Fruit fly (Drosophila melanogaster) whole organism, embryonic: ENCODE measurements around the gene CG4783.

Experiments used
- Asciz ChIP-seq: fragments of 200-800 bp; sonication (Bioruptor generic); optimal IDR thresholded peaks from 2 replicates; lab custom pipeline; 2017; ENCODE audit warnings: missing biosample characterization, mild to moderate bottlenecking, missing genetic modification characterization, missing genetic modification reagents
- Atf3 ChIP-seq: fragments of 200-800 bp; sonication (Bioruptor generic); optimal IDR thresholded peaks from 3 replicates; lab custom pipeline; 2016; ENCODE audit warnings: missing biosample characterization, missing genetic modification characterization
- Bteb2 ChIP-seq: fragments of 200-800 bp; sonication (Bioruptor generic); optimal IDR thresholded peaks from 2 replicates; lab custom pipeline; 2016; ENCODE audit warnings: missing biosample characterization, missing genetic modification characterization
- CG10431 ChIP-seq: fragments of 200-800 bp; sonication (Bioruptor generic); optimal IDR thresholded peaks from 3 replicates; lab custom pipeline; 2018; ENCODE audit warnings: missing biosample characterization, mild to moderate bottlenecking, missing genetic modification characterization
- CG10543 ChIP-seq: fragments of 200-800 bp; sonication (Bioruptor generic); optimal IDR thresholded peaks from 3 replicates; lab custom pipeline; 2017; ENCODE audit warnings: missing biosample characterization, mild to moderate bottlenecking, missing genetic modification characterization, moderate library complexity
- CG12104 ChIP-seq: fragments of 200-800 bp; sonication (Bioruptor generic); optimal IDR thresholded peaks from 3 replicates; lab custom pipeline; 2016; ENCODE audit warnings: missing biosample characterization, missing genetic modification characterization
- CG12155 ChIP-seq: fragments of 200-800 bp; sonication (Bioruptor generic); optimal IDR thresholded peaks from 3 replicates; lab custom pipeline; 2016; ENCODE audit warnings: missing biosample characterization, missing genetic modification characterization
- CG1233 ChIP-seq: fragments of 200-800 bp; sonication (Bioruptor generic); optimal IDR thresholded peaks from 4 replicates; lab custom pipeline; 2018; ENCODE audit warnings: missing biosample characterization, mild to moderate bottlenecking, missing genetic modification characterization
- CG12744 ChIP-seq: fragments of 200-800 bp; sonication (Bioruptor generic); optimal IDR thresholded peaks from 2 replicates; lab custom pipeline; 2016; ENCODE audit warnings: missing biosample characterization, missing genetic modification characterization
- CG14441 ChIP-seq: fragments of 200-800 bp; sonication (Bioruptor generic); IDR thresholded peaks from 2 replicates; pipeline ENCODE4 v1.3.6; 2022; ENCODE audit warnings: missing biosample characterization, missing genetic modification characterization
- CG1529 ChIP-seq: fragments of 200-800 bp; sonication (Bioruptor generic); optimal IDR thresholded peaks from 3 replicates; lab custom pipeline; 2018; ENCODE audit warnings: missing biosample characterization, missing genetic modification characterization
- CG16815 ChIP-seq: fragments of 200-800 bp; sonication (Bioruptor generic); optimal IDR thresholded peaks from 3 replicates; lab custom pipeline; 2017; ENCODE audit warnings: missing biosample characterization, mild to moderate bottlenecking, missing genetic modification characterization
- CG16863 ChIP-seq: fragments of 200-800 bp; sonication (Bioruptor generic); optimal IDR thresholded peaks from 3 replicates; lab custom pipeline; 2016; ENCODE audit warnings: missing biosample characterization, missing genetic modification characterization
- CG17328 ChIP-seq: fragments of 200-800 bp; sonication (Bioruptor generic); IDR thresholded peaks from 2 replicates; pipeline ENCODE4 v1.3.6; 2022; ENCODE audit warnings: missing biosample characterization, missing genetic modification characterization
- CG17829 ChIP-seq: fragments of 200-800 bp; optimal IDR thresholded peaks from 2 replicates; lab custom pipeline; 2019; ENCODE audit warnings: missing biosample characterization, mild to moderate bottlenecking, missing genetic modification characterization, moderate library complexity
- CG18599 ChIP-seq: fragments of 200-800 bp; sonication (Bioruptor generic); optimal IDR thresholded peaks from 3 replicates; lab custom pipeline; 2017; ENCODE audit warnings: missing biosample characterization, missing genetic modification characterization, mild to moderate bottlenecking, moderate library complexity, missing genetic modification reagents
- CG31441 ChIP-seq: fragments of 200-800 bp; sonication (Bioruptor generic); IDR thresholded peaks from 2 replicates; pipeline ENCODE4 v1.3.6; 2022; ENCODE audit warnings: missing biosample characterization, missing genetic modification characterization
- CG32772 ChIP-seq: fragments of 200-800 bp; sonication (Bioruptor generic); IDR thresholded peaks from 2 replicates; pipeline ENCODE4 v1.3.6; 2022; ENCODE audit warnings: missing biosample characterization, missing genetic modification characterization
- CG3281 ChIP-seq: fragments of 200-800 bp; sonication (Bioruptor generic); optimal IDR thresholded peaks from 3 replicates; lab custom pipeline; 2017; ENCODE audit warnings: missing biosample characterization, mild to moderate bottlenecking, missing genetic modification characterization
- CG3407 ChIP-seq: fragments of 200-800 bp; sonication (Bioruptor generic); optimal IDR thresholded peaks from 2 replicates; lab custom pipeline; 2018; ENCODE audit warnings: missing biosample characterization, mild to moderate bottlenecking, missing genetic modification characterization
- CG4707 ChIP-seq: fragments of 200-800 bp; sonication (Bioruptor generic); optimal IDR thresholded peaks from 2 replicates; lab custom pipeline; 2018; ENCODE audit warnings: missing biosample characterization, mild to moderate bottlenecking, missing genetic modification characterization, moderate library complexity
- CG4820 ChIP-seq: fragments of 200-800 bp; sonication (Bioruptor generic); optimal IDR thresholded peaks from 3 replicates; lab custom pipeline; 2016; ENCODE audit warnings: missing biosample characterization, missing genetic modification characterization
- CG6854 ChIP-seq: fragments of 200-800 bp; sonication (Bioruptor generic); optimal IDR thresholded peaks from 3 replicates; lab custom pipeline; 2017; ENCODE audit warnings: missing biosample characterization, mild to moderate bottlenecking, missing genetic modification characterization
- CG8281 ChIP-seq: fragments of 200-800 bp; sonication (Bioruptor generic); optimal IDR thresholded peaks from 2 replicates; lab custom pipeline; 2018; ENCODE audit warnings: missing biosample characterization, mild to moderate bottlenecking, missing genetic modification characterization, moderate library complexity
- CG8944 ChIP-seq: fragments of 200-800 bp; sonication (Bioruptor generic); optimal IDR thresholded peaks from 3 replicates; lab custom pipeline; 2016; ENCODE audit warnings: missing biosample characterization, missing genetic modification characterization
- CkIIα-i1 ChIP-seq: fragments of 200-800 bp; sonication (Bioruptor generic); IDR thresholded peaks from 2 replicates; pipeline ENCODE4 v1.3.6; 2022; ENCODE audit warnings: missing biosample characterization, missing genetic modification characterization
- Ets97D ChIP-seq: fragments of 200-800 bp; sonication (Bioruptor generic); optimal IDR thresholded peaks from 3 replicates; lab custom pipeline; 2016; ENCODE audit warnings: missing biosample characterization, missing genetic modification characterization
- Fer3 ChIP-seq: fragments of 200-800 bp; sonication (Bioruptor generic); optimal IDR thresholded peaks from 2 replicates; lab custom pipeline; 2018; ENCODE audit warnings: missing biosample characterization, mild to moderate bottlenecking, missing genetic modification characterization, moderate library complexity
- H2.0 ChIP-seq: fragments of 200-800 bp; sonication (Bioruptor generic); IDR thresholded peaks from 2 replicates; pipeline ENCODE4 v1.3.6; 2022; ENCODE audit warnings: missing biosample characterization, missing genetic modification characterization
- Hey ChIP-seq: fragments of 200-800 bp; sonication (Bioruptor generic); optimal IDR thresholded peaks from 3 replicates; lab custom pipeline; 2018; ENCODE audit warnings: missing biosample characterization, mild to moderate bottlenecking, missing genetic modification characterization
- HmgZ ChIP-seq: fragments of 200-800 bp; sonication (Bioruptor generic); optimal IDR thresholded peaks from 2 replicates; lab custom pipeline; 2018; ENCODE audit warnings: missing biosample characterization, mild to moderate bottlenecking, missing genetic modification characterization
- NC2α ChIP-seq: fragments of 200-800 bp; sonication (Bioruptor generic); optimal IDR thresholded peaks from 2 replicates; lab custom pipeline; 2016; ENCODE audit warnings: missing biosample characterization, missing genetic modification characterization
- Side ChIP-seq: fragments of 200-800 bp; sonication (Bioruptor generic); optimal IDR thresholded peaks from 2 replicates; lab custom pipeline; 2016; ENCODE audit warnings: missing biosample characterization, missing genetic modification characterization
- Sry-β ChIP-seq: fragments of 200-800 bp; sonication (Bioruptor generic); optimal IDR thresholded peaks from 2 replicates; lab custom pipeline; 2018; ENCODE audit warnings: missing biosample characterization, mild to moderate bottlenecking, missing genetic modification characterization, moderate library complexity
- ac ChIP-seq: fragments of 200-800 bp; sonication (Bioruptor generic); optimal IDR thresholded peaks from 3 replicates; lab custom pipeline; 2017; ENCODE audit warnings: missing biosample characterization, mild to moderate bottlenecking, missing genetic modification characterization
- ci ChIP-seq: fragments of 200-800 bp; sonication (Bioruptor generic); IDR thresholded peaks from 3 replicates; pipeline ENCODE4 v1.3.6; 2022; ENCODE audit warnings: missing biosample characterization, missing genetic modification characterization
- emc ChIP-seq: fragments of 200-800 bp; sonication (Bioruptor generic); optimal IDR thresholded peaks from 2 replicates; lab custom pipeline; 2016; ENCODE audit warnings: missing biosample characterization, missing genetic modification characterization
- ems ChIP-seq: fragments of 200-800 bp; sonication (Bioruptor generic); optimal IDR thresholded peaks from 3 replicates; lab custom pipeline; 2016; ENCODE audit warnings: missing biosample characterization, missing genetic modification characterization
- gcm ChIP-seq: fragments of 200-800 bp; sonication (Bioruptor generic); optimal IDR thresholded peaks from 2 replicates; lab custom pipeline; 2019; ENCODE audit warnings: missing biosample characterization, mild to moderate bottlenecking, missing genetic modification characterization, moderate library complexity
- her ChIP-seq: fragments of 200-800 bp; sonication (Bioruptor generic); optimal IDR thresholded peaks from 2 replicates; lab custom pipeline; 2016; ENCODE audit warnings: missing biosample characterization, missing genetic modification characterization
- hth ChIP-seq: fragments of >200 bp; optimal IDR thresholded peaks from 2 replicates; lab custom pipeline; 2017; ENCODE audit warnings: inconsistent platforms
- ind ChIP-seq: fragments of 200-800 bp; sonication (Bioruptor generic); optimal IDR thresholded peaks from 3 replicates; lab custom pipeline; 2016; ENCODE audit warnings: missing biosample characterization, missing genetic modification characterization
- nom ChIP-seq: fragments of 200-800 bp; sonication (Bioruptor generic); optimal IDR thresholded peaks from 2 replicates; lab custom pipeline; 2017; ENCODE audit warnings: missing biosample characterization, missing genetic modification characterization, mild to moderate bottlenecking, moderate library complexity, missing genetic modification reagents
- p53 ChIP-seq: fragments of 200-800 bp; sonication (Bioruptor generic); optimal IDR thresholded peaks from 2 replicates; lab custom pipeline; 2016; ENCODE audit warnings: missing biosample characterization, missing genetic modification characterization
- pnt ChIP-seq: fragments of 200-800 bp; sonication (Bioruptor generic); optimal IDR thresholded peaks from 3 replicates; lab custom pipeline; 2016; ENCODE audit warnings: missing biosample characterization, missing genetic modification characterization
- sc ChIP-seq, 3 experiments: fragments of >200 bp in 2 of 3; fragments of 200-800 bp in 1 of 3; sonication (Bioruptor generic) in 1 of 3; optimal IDR thresholded peaks; 2 replicates in 2 of 3; 3 replicates in 1 of 3; lab custom pipeline; 2017; ENCODE audit warnings: mild to moderate bottlenecking in 1 of 3, missing biosample characterization in 1 of 3, missing genetic modification characterization in 1 of 3, missing genetic modification reagents in 1 of 3
- sima ChIP-seq: fragments of 200-800 bp; sonication (Bioruptor generic); optimal IDR thresholded peaks from 2 replicates; lab custom pipeline; 2016; ENCODE audit warnings: missing biosample characterization, missing genetic modification characterization
- unpg ChIP-seq: fragments of 200-800 bp; sonication (Bioruptor generic); optimal IDR thresholded peaks from 3 replicates; lab custom pipeline; 2018; ENCODE audit warnings: missing biosample characterization, mild to moderate bottlenecking, missing genetic modification characterization, moderate library complexity
- vvl ChIP-seq: fragments of 200-800 bp; sonication (Bioruptor generic); IDR thresholded peaks from 2 replicates; pipeline ENCODE4 v1.3.6; 2022; ENCODE audit warnings: missing biosample characterization, missing genetic modification characterization
- zf30C ChIP-seq: fragments of 200-800 bp; sonication (Bioruptor generic); optimal IDR thresholded peaks from 3 replicates; lab custom pipeline; 2018; ENCODE audit warnings: missing biosample characterization, mild to moderate bottlenecking, missing genetic modification characterization
- zfh2 ChIP-seq: fragments of 200-800 bp; sonication (Bioruptor generic); optimal IDR thresholded peaks from 2 replicates; lab custom pipeline; 2016; ENCODE audit warnings: missing biosample characterization, missing genetic modification characterization

CG4783 gene

DNA sequence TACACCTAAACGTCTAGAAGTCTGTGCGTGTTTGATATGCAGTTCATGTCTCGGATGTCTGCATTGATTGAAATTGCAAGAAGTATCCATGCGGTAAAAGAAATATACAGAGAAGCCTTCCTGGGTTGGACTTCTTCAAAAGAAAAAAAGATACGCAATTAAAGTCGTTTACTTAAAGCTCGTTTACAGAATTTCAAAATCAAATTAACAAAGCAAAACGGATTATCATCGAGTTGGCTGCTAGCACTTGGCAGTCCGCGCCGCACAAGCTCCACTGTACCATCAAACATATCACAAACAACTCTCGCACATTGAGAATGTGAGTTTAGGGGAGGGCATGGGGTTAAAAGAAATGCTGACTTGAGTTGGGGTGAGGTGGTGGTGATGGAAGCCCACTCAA, 50.2 kb downstream of the CG4783 start (continued):
- TF ChIP-seq CG17328 (GFP tag; lab: Robert Waterston, UW): peak; percentile 87
- TF ChIP-seq CG1529 (GFP tag; lab: Kevin White, UChicago): peak; percentile 79
- peak; percentile 47; the same call in 1 of the 2 replicates for TF ChIP-seq CG14441 (GFP tag; lab: Robert Waterston, UW)
- peak; percentile 73 for TF ChIP-seq ind (GFP tag; lab: Kevin White, UChicago)
- TF ChIP-seq CG1233 (GFP tag; lab: Kevin White, UChicago): peak; percentile 20
- peak; percentile 52 for TF ChIP-seq CG12155 (GFP tag; lab: Kevin White, UChicago)
- TF ChIP-seq CG3407 (GFP tag; lab: Kevin White, UChicago): peak; percentile 73
- no peak for TF ChIP-seq sc (optimal IDR thresholded peaks at IDR 0.05; lab: Kevin White, UChicago)
- TF ChIP-seq sc (GFP tag; optimal IDR thresholded peaks at IDR 0.05; lab: Kevin White, UChicago): peak; percentile 70
- TF ChIP-seq CG6854 (GFP tag; lab: Kevin White, UChicago): no peak
- TF ChIP-seq NC2α: peak; percentile 49
- TF ChIP-seq CG18599 (GFP tag; lab: Kevin White, UChicago): peak; percentile 68
- peak; percentile 78 for TF ChIP-seq CG17829
- TF ChIP-seq p53 (GFP tag; lab: Kevin White, UChicago): no peak
- TF ChIP-seq H2.0 (GFP tag; lab: Robert Waterston, UW): peak; percentile 86
- TF ChIP-seq ems: peak; percentile 23
- no peak for TF ChIP-seq CG10543 (GFP tag; lab: Kevin White, UChicago)
- TF ChIP-seq ac: no peak
- TF ChIP-seq Fer3: peak; percentile 60
- TF ChIP-seq CG32772 (GFP tag; lab: Robert Waterston, UW): peak; percentile 83
- TF ChIP-seq CkIIα-i1 (GFP tag; lab: Robert Waterston, UW): no peak
- peak; percentile 72 for TF ChIP-seq Asciz (GFP tag; lab: Kevin White, UChicago)
- TF ChIP-seq Ets97D: no peak
- TF ChIP-seq CG3281: peak; percentile 14
- TF ChIP-seq Atf3 (GFP tag; lab: Kevin White, UChicago): peak; percentile 52
- peak; percentile 76 for TF ChIP-seq CG8944 (GFP tag; lab: Kevin White, UChicago)
- TF ChIP-seq CG12104 (GFP tag; lab: Kevin White, UChicago): peak; percentile 4
- peak; percentile 16 for TF ChIP-seq HmgZ
- TF ChIP-seq emc (GFP tag; lab: Kevin White, UChicago): no peak
- no peak for TF ChIP-seq Hey (tag; lab: Kevin White, UChicago)
- TF ChIP-seq CG4707: peak; percentile 54
- peak; percentile 81 for TF ChIP-seq unpg
- TF ChIP-seq hth (lab: Kevin White, UChicago): no peak
- peak; percentile 93 for TF ChIP-seq ci (GFP tag; lab: Robert Waterston, UW)
- TF ChIP-seq Bteb2: peak; percentile 51
- TF ChIP-seq gcm (GFP tag; lab: Kevin White, UChicago): peak; percentile 61
- peak; percentile 74 for TF ChIP-seq Side
- TF ChIP-seq pnt (GFP tag; lab: Kevin White, UChicago): peak; percentile 84
- TF ChIP-seq zf30C (GFP tag; lab: Kevin White, UChicago): no peak
- TF ChIP-seq her (GFP tag; lab: Kevin White, UChicago): peak; percentile 63
- TF ChIP-seq CG12744: no peak
- no peak for TF ChIP-seq sima (GFP tag; lab: Kevin White, UChicago)
- peak; percentile 22 for TF ChIP-seq CG8281 (tag; lab: Kevin White, UChicago)
- peak; percentile 77 for TF ChIP-seq CG4820
- no peak for TF ChIP-seq CG10431 (GFP tag; lab: Kevin White, UChicago)
- peak; percentile 80 for TF ChIP-seq CG16863 (GFP tag; lab: Kevin White, UChicago)
- TF ChIP-seq zfh2 (GFP tag; lab: Kevin White, UChicago): no peak
- TF ChIP-seq CG31441 (GFP tag; lab: Robert Waterston, UW): peak; percentile 77
- peak; percentile 65 for TF ChIP-seq CG16815 (GFP tag; lab: Kevin White, UChicago)
- TF ChIP-seq vvl (GFP tag; lab: Robert Waterston, UW): peak; percentile 89
- peak; percentile 6 for TF ChIP-seq Sry-β
- no peak for TF ChIP-seq nom
